Worm (Caenorhabditis elegans): Measurements from ENCODE around the gene abu-8.

The abu-8 gene

ce11 chrV:5194508-5194907, at the start of gene abu-8:
abu-8 (minus strand) TSS chrV:5194608.
- TF ChIP-seq C34F6.9 (tag; optimal IDR thresholded peaks at IDR 0.05) (no peak), nhr-237 (tag; optimal IDR thresholded peaks at IDR 0.05) (no peak), ztf-4 (tag; optimal IDR thresholded peaks at IDR 0.05) (no peak), nhr-23 (tag; optimal IDR thresholded peaks at IDR 0.05) (no peak), mab-5 (tag; optimal IDR thresholded peaks at IDR 0.05) (no peak), ceh-82 (tag; optimal IDR thresholded peaks at IDR 0.05) (no peak), sem-4 (tag; optimal IDR thresholded peaks at IDR 0.05) (no peak), R02D3.7 (tag; optimal IDR thresholded peaks at IDR 0.05) (no peak), nhr-12 (tag; optimal IDR thresholded peaks at IDR 0.05) (no peak), mbf-1 (tag; optimal IDR thresholded peaks at IDR 0.05) (no peak)

ce11 chrV:5243036-5243435, 48.6 kb upstream of the abu-8 start, which contains the start of gene cest-35.1:
cest-35.1 (minus strand) TSS chrV:5243136.
- TF ChIP-seq skn-1 (tag; optimal IDR thresholded peaks at IDR 0.05) (no peak), R02D3.7 (tag; optimal IDR thresholded peaks at IDR 0.05) (no peak), nhr-237 (tag; optimal IDR thresholded peaks at IDR 0.05) (no peak)

ce11 chrV:5239903-5240302, 45.5 kb upstream of the abu-8 start, which contains the start of gene B0238.15:
B0238.15 (plus strand) TSS chrV:5240203.
- TF ChIP-seq ZK546.5 (tag; optimal IDR thresholded peaks at IDR 0.05) (no peak), ama-1 (optimal IDR thresholded peaks at IDR 0.05) (no peak), lin-39 (tag; optimal IDR thresholded peaks at IDR 0.05) (no peak), fos-1 (tag; optimal IDR thresholded peaks at IDR 0.05) (no peak), unc-55 (GFP tag; optimal IDR thresholded peaks at IDR 0.05) (no peak), skn-1 (tag; optimal IDR thresholded peaks at IDR 0.05) (no peak), lsy-2 (tag; optimal IDR thresholded peaks at IDR 0.05) (no peak), zag-1 (tag; optimal IDR thresholded peaks at IDR 0.05) (no peak), nhr-11 (tag; optimal IDR thresholded peaks at IDR 0.05) (no peak), nhr-6 (tag; optimal IDR thresholded peaks at IDR 0.05) (no peak), nhr-25 (tag; optimal IDR thresholded peaks at IDR 0.05) (no peak), nhr-10 (tag; optimal IDR thresholded peaks at IDR 0.05) (no peak), sma-9 (GFP tag; optimal IDR thresholded peaks at IDR 0.05) (no peak), sma-9 (tag; optimal IDR thresholded peaks at IDR 0.05) (no peak), ztf-4 (tag; optimal IDR thresholded peaks at IDR 0.05) (no peak), gmeb-1 (tag; optimal IDR thresholded peaks at IDR 0.05) (no peak), lin-11 (tag; optimal IDR thresholded peaks at IDR 0.05) (no peak), blmp-1 (tag; optimal IDR thresholded peaks at IDR 0.05; ENCODE audit: insufficient read depth) (no peak), ceh-82 (tag; optimal IDR thresholded peaks at IDR 0.05) (no peak), ztf-1 (GFP tag; conservative IDR thresholded peaks at IDR 0.05) (no peak), sma-3 (GFP tag; optimal IDR thresholded peaks at IDR 0.05) (no peak)

- TF ChIP-seq peb-1 (tag; optimal IDR thresholded peaks at IDR 0.05) (no peak), ztf-4 (tag; optimal IDR thresholded peaks at IDR 0.05) (no peak), unc-39 (tag; optimal IDR thresholded peaks at IDR 0.05) (no peak), nhr-77 (tag; optimal IDR thresholded peaks at IDR 0.05) (no peak)
Observed at ce11 chrV:5239404-5239803, 45.0 kb upstream of the abu-8 start, which contains the start of gene C52A10.3. C52A10.3 (minus strand) TSS chrV:5239504.

- no peak for TF ChIP-seq sma-3 (GFP tag; optimal IDR thresholded peaks at IDR 0.05)
Observed at ce11 chrV:5237116-5237515, 42.7 kb upstream of the abu-8 start, which contains the start of gene cest-35.2. cest-35.2 (minus strand) TSS chrV:5237216.

ce11 chrV:5233777-5234176, 39.4 kb upstream of the abu-8 start, which contains the start of gene cest-32:
cest-32 (minus strand) TSS chrV:5233891.
- no peak for TF ChIP-seq aly-2 (tag; optimal IDR thresholded peaks at IDR 0.05)
- TF ChIP-seq R02D3.7 (tag; optimal IDR thresholded peaks at IDR 0.05): no peak
- TF ChIP-seq nhr-23 (tag; optimal IDR thresholded peaks at IDR 0.05): no peak
- TF ChIP-seq ztf-4 (tag; optimal IDR thresholded peaks at IDR 0.05): no peak
- no peak for TF ChIP-seq nhr-10 (tag; optimal IDR thresholded peaks at IDR 0.05)
- no peak for TF ChIP-seq peb-1 (tag; optimal IDR thresholded peaks at IDR 0.05)
- no peak for TF ChIP-seq elt-3 (tag; optimal IDR thresholded peaks at IDR 0.05)
- no peak for TF ChIP-seq Y55F3AM.14 (GFP tag; optimal IDR thresholded peaks at IDR 0.05)
- no peak for TF ChIP-seq ztf-1 (GFP tag; conservative IDR thresholded peaks at IDR 0.05)
- TF ChIP-seq nhr-6 (tag; optimal IDR thresholded peaks at IDR 0.05): no peak
- TF ChIP-seq snpc-4 (tag; optimal IDR thresholded peaks at IDR 0.05): no peak
- no peak for TF ChIP-seq ZK546.5 (tag; optimal IDR thresholded peaks at IDR 0.05)
- TF ChIP-seq nhr-77 (tag; optimal IDR thresholded peaks at IDR 0.05): no peak
- no peak for TF ChIP-seq nhr-21 (tag; optimal IDR thresholded peaks at IDR 0.05)
- no peak for TF ChIP-seq crh-2 (tag; optimal IDR thresholded peaks at IDR 0.05)
- TF ChIP-seq nhr-12 (tag; optimal IDR thresholded peaks at IDR 0.05): no peak
- no peak for TF ChIP-seq alr-1 (tag; optimal IDR thresholded peaks at IDR 0.05)
- TF ChIP-seq F13H6.1 (tag; optimal IDR thresholded peaks at IDR 0.05): no peak
- TF ChIP-seq mbf-1 (tag; optimal IDR thresholded peaks at IDR 0.05): no peak
- no peak for TF ChIP-seq unc-62 (GFP tag; optimal IDR thresholded peaks at IDR 0.05)

Data from whole organism, L2 larva.